Fruit fly (Drosophila melanogaster) whole organism, embryonic: ENCODE measurements around the gene CG33695.

ENCODE experiments used
- Aef1 ChIP-seq: fragments of 200-800 bp; sonication (Bioruptor generic); IDR thresholded peaks from 3 replicates; pipeline ENCODE4 v1.3.6; 2022; ENCODE audit warnings: missing biosample characterization, missing genetic modification characterization
- Antp ChIP-seq: fragments of 200-800 bp; sonication (Bioruptor generic); optimal IDR thresholded peaks from 3 replicates; lab custom pipeline; 2016; ENCODE audit warnings: missing biosample characterization, missing genetic modification characterization
- Blimp-1 ChIP-seq: fragments of 200-800 bp; sonication (Bioruptor generic); optimal IDR thresholded peaks from 3 replicates; lab custom pipeline; 2018; ENCODE audit warnings: missing biosample characterization, missing genetic modification characterization, mild to moderate bottlenecking, moderate library complexity, missing genetic modification reagents
- Bteb2 ChIP-seq: fragments of 200-800 bp; sonication (Bioruptor generic); optimal IDR thresholded peaks from 2 replicates; lab custom pipeline; 2016; ENCODE audit warnings: missing biosample characterization, missing genetic modification characterization
- CG10274 ChIP-seq: fragments of 200-800 bp; sonication (Bioruptor generic); optimal IDR thresholded peaks from 3 replicates; lab custom pipeline; 2017; ENCODE audit warnings: missing biosample characterization, mild to moderate bottlenecking, missing genetic modification characterization
- CG10979 ChIP-seq: fragments of 200-800 bp; sonication (Bioruptor generic); optimal IDR thresholded peaks from 2 replicates; lab custom pipeline; 2018; ENCODE audit warnings: missing biosample characterization, mild to moderate bottlenecking, missing genetic modification characterization, moderate library complexity
- CG14710 ChIP-seq: fragments of 200-800 bp; sonication (Bioruptor generic); optimal IDR thresholded peaks from 3 replicates; lab custom pipeline; 2019; ENCODE audit warnings: missing biosample characterization, mild to moderate bottlenecking, missing genetic modification characterization, moderate library complexity
- CG18262 ChIP-seq: fragments of 200-800 bp; optimal IDR thresholded peaks from 3 replicates; lab custom pipeline; 2019; ENCODE audit warnings: missing biosample characterization, mild to moderate bottlenecking, missing genetic modification characterization, moderate library complexity
- CG2199 ChIP-seq: fragments of 200-800 bp; sonication (Bioruptor generic); IDR thresholded peaks from 3 replicates; pipeline ENCODE4 v1.3.6; 2022; ENCODE audit warnings: missing biosample characterization, missing genetic modification characterization
- CG2712 ChIP-seq: fragments of 200-800 bp; optimal IDR thresholded peaks from 3 replicates; lab custom pipeline; 2019; ENCODE audit warnings: missing biosample characterization, mild to moderate bottlenecking, missing genetic modification characterization, moderate library complexity
- CG31441 ChIP-seq: fragments of 200-800 bp; sonication (Bioruptor generic); IDR thresholded peaks from 2 replicates; pipeline ENCODE4 v1.3.6; 2022; ENCODE audit warnings: missing biosample characterization, missing genetic modification characterization
- CG3847 ChIP-seq: fragments of 200-800 bp; sonication (Bioruptor generic); IDR thresholded peaks from 2 replicates; pipeline ENCODE4 v1.3.6; 2022; ENCODE audit warnings: missing biosample characterization, missing genetic modification characterization
- CG6272 ChIP-seq: fragments of 200-800 bp; sonication (Bioruptor generic); IDR thresholded peaks from 2 replicates; pipeline ENCODE4 v1.3.6; 2022; ENCODE audit warnings: missing biosample characterization, missing genetic modification characterization
- CG9727 ChIP-seq: fragments of 200-800 bp; sonication (Bioruptor generic); optimal IDR thresholded peaks from 3 replicates; lab custom pipeline; 2017; ENCODE audit warnings: missing biosample characterization, mild to moderate bottlenecking, missing genetic modification characterization
- CTCF ChIP-seq: fragments of 200-800 bp; sonication (Bioruptor generic); optimal IDR thresholded peaks from 2 replicates; lab custom pipeline; 2017; ENCODE audit warnings: missing biosample characterization, mild to moderate bottlenecking, missing genetic modification characterization, moderate library complexity
- Dad ChIP-seq: fragments of 200-800 bp; sonication (Bioruptor generic); optimal IDR thresholded peaks from 3 replicates; lab custom pipeline; 2016; ENCODE audit warnings: missing biosample characterization, missing genetic modification characterization
- Dek ChIP-seq: fragments of 200-800 bp; sonication (Bioruptor generic); optimal IDR thresholded peaks from 3 replicates; lab custom pipeline; 2019; ENCODE audit warnings: missing biosample characterization, mild to moderate bottlenecking, missing genetic modification characterization, moderate library complexity
- HLH4C ChIP-seq: fragments of 200-800 bp; sonication (Bioruptor generic); IDR thresholded peaks from 3 replicates; pipeline ENCODE4 v1.3.6; 2022; ENCODE audit warnings: missing biosample characterization, missing genetic modification characterization; ENCODE audit not compliant: partially characterized antibody
- Oli ChIP-seq: fragments of 200-800 bp; sonication (Bioruptor generic); optimal IDR thresholded peaks from 2 replicates; lab custom pipeline; 2018; ENCODE audit warnings: missing biosample characterization, mild to moderate bottlenecking, missing genetic modification characterization, moderate library complexity
- Trl ChIP-seq, 3 experiments: fragments of >200 bp in 2 of 3; fragments of 200-800 bp in 1 of 3; sonication (Bioruptor generic) in 1 of 3; optimal IDR thresholded peaks; 2 replicates in 1 of 3; 3 replicates in 2 of 3; lab custom pipeline; 2016 to 2017; ENCODE audit warnings: missing biosample characterization in 1 of 3, missing genetic modification characterization in 1 of 3
- Xrp1 ChIP-seq: fragments of 200-800 bp; sonication (Bioruptor generic); IDR thresholded peaks from 2 replicates; pipeline ENCODE4 v1.3.6; 2022; ENCODE audit warnings: missing biosample characterization, missing genetic modification characterization
- az2 ChIP-seq: fragments of 200-800 bp; sonication (Bioruptor generic); optimal IDR thresholded peaks from 3 replicates; lab custom pipeline; 2016; ENCODE audit warnings: missing biosample characterization, missing genetic modification characterization
- bsh ChIP-seq, 2 experiments: fragments of 200-800 bp; sonication (Bioruptor generic); optimal IDR thresholded peaks; 2 replicates each; lab custom pipeline; 2017 to 2018; ENCODE audit warnings: mild to moderate bottlenecking in 2 of 2, missing biosample characterization in 2 of 2, missing genetic modification characterization in 2 of 2, moderate library complexity in 1 of 2
- dimm ChIP-seq: fragments of 200-800 bp; sonication (Bioruptor generic); IDR thresholded peaks from 2 replicates; pipeline ENCODE4 v1.3.6; 2022; ENCODE audit warnings: missing biosample characterization, missing genetic modification characterization
- dmrt11E ChIP-seq: fragments of 200-800 bp; sonication (Bioruptor generic); optimal IDR thresholded peaks from 3 replicates; lab custom pipeline; 2018; ENCODE audit warnings: missing biosample characterization, mild to moderate bottlenecking, missing genetic modification characterization, moderate library complexity
- ems ChIP-seq: fragments of 200-800 bp; sonication (Bioruptor generic); optimal IDR thresholded peaks from 3 replicates; lab custom pipeline; 2016; ENCODE audit warnings: missing biosample characterization, missing genetic modification characterization
- gem ChIP-seq: fragments of 200-800 bp; sonication (Bioruptor generic); optimal IDR thresholded peaks from 2 replicates; lab custom pipeline; 2019; ENCODE audit warnings: missing biosample characterization, mild to moderate bottlenecking, missing genetic modification characterization, moderate library complexity
- gsb-n ChIP-seq: fragments of 200-800 bp; sonication (Bioruptor generic); optimal IDR thresholded peaks from 3 replicates; lab custom pipeline; 2018; ENCODE audit warnings: missing biosample characterization, mild to moderate bottlenecking, missing genetic modification characterization
- lola ChIP-seq, 3 experiments: fragments of >200 bp in 2 of 3; fragments of 200-800 bp in 1 of 3; sonication (Bioruptor generic) in 1 of 3; optimal IDR thresholded peaks; 2 replicates each; lab custom pipeline; 2017 to 2019; ENCODE audit warnings: missing biosample characterization in 3 of 3, missing genetic modification characterization in 3 of 3, mild to moderate bottlenecking in 1 of 3, moderate library complexity in 1 of 3
- nmo ChIP-seq: fragments of 200-800 bp; sonication (Bioruptor generic); optimal IDR thresholded peaks from 2 replicates; lab custom pipeline; 2018; ENCODE audit warnings: missing biosample characterization, mild to moderate bottlenecking, missing genetic modification characterization, moderate library complexity
- phol ChIP-seq: fragments of 200-800 bp; sonication (Bioruptor generic); optimal IDR thresholded peaks from 3 replicates; lab custom pipeline; 2018; ENCODE audit warnings: missing biosample characterization, mild to moderate bottlenecking, missing genetic modification characterization, moderate library complexity
- pita ChIP-seq: fragments of 200-800 bp; sonication (Bioruptor generic); optimal IDR thresholded peaks from 2 replicates; lab custom pipeline; 2017; ENCODE audit warnings: missing biosample characterization, mild to moderate bottlenecking, missing genetic modification characterization
- prd ChIP-seq, 3 experiments: fragments of >200 bp in 2 of 3; fragments of 200-800 bp in 1 of 3; sonication (Bioruptor generic) in 1 of 3; optimal IDR thresholded peaks in 2 of 3; IDR thresholded peaks in 1 of 3; 2 replicates in 2 of 3; 3 replicates in 1 of 3; pipeline versions ENCODE4 v1.3.6 to Lab custom; 2017 to 2022; ENCODE audit warnings: missing biosample characterization in 1 of 3, missing genetic modification characterization in 1 of 3
- row ChIP-seq: fragments of 200-800 bp; sonication (Bioruptor generic); IDR thresholded peaks from 3 replicates; pipeline ENCODE4 v1.3.6; 2022; ENCODE audit warnings: missing biosample characterization, missing genetic modification characterization
- run ChIP-seq: fragments of 200-800 bp; sonication (Bioruptor generic); optimal IDR thresholded peaks from 3 replicates; lab custom pipeline; 2018; ENCODE audit warnings: missing biosample characterization, mild to moderate bottlenecking, missing genetic modification characterization
- tio ChIP-seq: fragments of 200-800 bp; sonication (Bioruptor generic); optimal IDR thresholded peaks from 2 replicates; lab custom pipeline; 2017; ENCODE audit warnings: missing biosample characterization, missing genetic modification characterization, inconsistent platforms
- trem ChIP-seq: fragments of 200-800 bp; optimal IDR thresholded peaks from 3 replicates; lab custom pipeline; 2019; ENCODE audit warnings: missing biosample characterization, mild to moderate bottlenecking, missing genetic modification characterization, moderate library complexity
- unc-4 ChIP-seq: fragments of 200-800 bp; sonication (Bioruptor generic); IDR thresholded peaks from 2 replicates; pipeline ENCODE4 v1.3.6; 2022; ENCODE audit warnings: missing biosample characterization, missing genetic modification characterization; ENCODE audit not compliant: partially characterized antibody
- unpg ChIP-seq: fragments of 200-800 bp; sonication (Bioruptor generic); optimal IDR thresholded peaks from 3 replicates; lab custom pipeline; 2018; ENCODE audit warnings: missing biosample characterization, mild to moderate bottlenecking, missing genetic modification characterization, moderate library complexity
- vvl ChIP-seq: fragments of 200-800 bp; sonication (Bioruptor generic); IDR thresholded peaks from 2 replicates; pipeline ENCODE4 v1.3.6; 2022; ENCODE audit warnings: missing biosample characterization, missing genetic modification characterization
- zen ChIP-seq: fragments of 200-800 bp; sonication (Bioruptor generic); optimal IDR thresholded peaks from 3 replicates; lab custom pipeline; 2018; ENCODE audit warnings: missing biosample characterization, mild to moderate bottlenecking, missing genetic modification characterization, moderate library complexity
- zfh1 ChIP-seq: fragments of 200-800 bp; sonication (Bioruptor generic); IDR thresholded peaks from 3 replicates; pipeline ENCODE4 v1.3.6; 2022; ENCODE audit warnings: missing biosample characterization, missing genetic modification characterization

The CG33695 gene

DNA sequence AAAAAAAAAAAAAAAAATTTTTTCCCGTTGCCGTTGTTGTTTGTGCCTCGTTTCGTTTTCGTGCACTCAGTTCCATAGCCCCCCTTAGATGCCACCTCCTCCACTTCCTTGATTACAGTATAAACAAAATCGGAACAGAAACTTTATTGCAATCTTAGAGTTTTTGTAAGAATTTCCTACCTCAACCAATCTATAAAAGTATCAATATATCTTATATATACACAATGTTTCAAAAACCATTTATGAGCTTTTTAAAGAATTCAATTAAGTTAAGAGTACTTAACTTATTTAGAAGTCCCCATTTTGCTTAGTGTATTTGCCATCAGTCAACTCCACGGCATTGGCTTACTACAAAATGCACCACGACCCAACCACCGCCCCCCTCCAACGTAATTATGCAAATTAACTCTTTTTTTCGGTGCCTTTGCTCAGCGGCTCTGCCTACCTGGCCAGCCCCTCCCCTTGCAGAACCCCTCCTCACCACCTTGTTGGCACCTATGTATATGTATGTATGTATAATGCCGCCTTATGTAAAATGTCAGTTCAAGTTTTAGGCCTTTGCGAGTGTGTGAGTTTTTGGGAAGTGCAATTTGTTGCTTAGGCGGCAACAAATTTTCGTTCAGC is 39.9 kb downstream of the CG33695 start (continued):
- TF ChIP-seq CG31441 (GFP tag; lab: Robert Waterston, UW) (0 out of 2 replicates have a peak, but pooled peaks have one; percentile 27), Antp (no peak), ems (GFP tag; lab: Kevin White, UChicago) (no peak)
- TF ChIP-seq, all 482 proteins: peak for 23

DNA sequence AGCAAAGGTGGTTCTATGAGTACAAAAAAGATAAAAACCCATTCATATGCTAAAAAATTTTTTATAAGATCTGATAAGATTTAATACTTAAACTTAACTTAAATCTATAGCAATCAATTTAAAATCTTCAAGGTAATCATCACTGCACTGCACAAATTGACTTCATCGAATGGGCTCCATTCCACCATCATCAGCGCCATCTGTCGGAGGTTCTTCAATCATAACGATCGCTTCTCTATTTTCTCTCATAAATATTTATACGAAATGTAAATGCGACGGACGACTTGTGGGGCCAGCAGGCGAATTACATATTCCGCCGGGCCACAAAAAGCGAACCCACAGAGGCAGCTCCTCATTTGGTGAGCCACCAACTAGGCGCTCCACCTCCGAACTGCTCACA is 40.6 kb downstream of the CG33695 start:
- no peak for TF ChIP-seq HLH4C (GFP tag; lab: Robert Waterston, UW)
- peak; percentile 55 for TF ChIP-seq CG10979 (tag; lab: Kevin White, UChicago)
- TF ChIP-seq CTCF (GFP tag; lab: Kevin White, UChicago) = peak; percentile 83
- TF ChIP-seq CG3847 (GFP tag; lab: Robert Waterston, UW) = no peak
- TF ChIP-seq vvl (GFP tag; lab: Robert Waterston, UW) = peak; percentile 43; the same call in 1 of the 2 replicates
- 0 out of 3 replicates have a peak, but pooled peaks have one; percentile 13 for TF ChIP-seq CG2199 (GFP tag; lab: Robert Waterston, UW)

DNA sequence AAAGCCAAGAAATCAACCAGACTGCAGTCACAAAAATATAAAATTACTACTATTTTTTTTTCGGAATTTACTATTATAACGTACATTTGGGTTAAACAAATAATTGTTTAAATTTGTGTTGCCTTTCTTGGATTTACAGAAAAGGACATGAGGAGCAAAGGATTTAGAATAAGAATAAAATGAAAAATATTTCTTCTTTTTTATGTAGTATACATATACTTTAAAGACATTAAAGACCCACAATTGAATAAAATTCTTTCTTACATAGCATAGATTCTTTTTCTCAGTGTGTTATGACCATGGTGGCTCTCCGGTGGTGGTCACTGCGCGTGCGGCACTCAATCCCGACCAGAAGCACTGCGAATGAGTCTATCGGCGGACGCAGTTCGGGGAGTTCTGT is 41.4 kb downstream of the CG33695 start:
- no peak for TF ChIP-seq unc-4 (GFP tag; lab: Robert Waterston, UW)
- no peak for TF ChIP-seq pita (GFP tag; lab: Kevin White, UChicago)
- TF ChIP-seq gem (tag; lab: Kevin White, UChicago) = peak; percentile 6
- no peak for TF ChIP-seq CG10274 (GFP tag; lab: Kevin White, UChicago)
- TF ChIP-seq, all 482 proteins: peak for 1

DNA sequence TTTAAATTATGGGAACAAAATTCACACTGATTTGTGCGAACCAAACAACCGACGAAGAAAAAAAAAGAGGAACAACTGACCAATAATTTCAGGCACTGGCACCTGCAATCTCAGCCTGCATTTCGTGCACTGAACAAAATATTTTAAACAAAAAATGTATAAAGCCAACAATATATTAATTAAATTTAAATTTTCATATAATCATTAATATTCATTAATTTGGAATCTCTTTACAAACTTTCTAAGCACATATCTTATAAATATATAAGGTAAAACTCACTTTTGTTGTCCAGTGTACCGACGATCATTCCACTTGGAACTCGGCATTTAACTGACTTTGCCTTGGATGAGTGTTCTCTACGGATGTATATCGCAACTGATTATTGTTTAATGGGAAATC is 44.3 kb downstream of the CG33695 start:
- peak; percentile 38 for TF ChIP-seq zen (tag; lab: Kevin White, UChicago)
- 0 out of 3 replicates have a peak, but pooled peaks have one; percentile 6 for TF ChIP-seq row (GFP tag; lab: Robert Waterston, UW)
- peak; percentile 0 for TF ChIP-seq gsb-n (tag; lab: Kevin White, UChicago)
- peak; percentile 5 for TF ChIP-seq trem (tag; lab: Kevin White, UChicago)
- peak; percentile 14 for TF ChIP-seq tio (GFP tag; lab: Kevin White, UChicago)
- TF ChIP-seq zfh1 = peak; percentile 39; the same call in 1 of the 3 replicates
- TF ChIP-seq Oli (tag; lab: Kevin White, UChicago) = peak; percentile 13
- TF ChIP-seq CG10979 (tag; lab: Kevin White, UChicago) = peak; percentile 18
- no peak for TF ChIP-seq Dek (tag; lab: Kevin White, UChicago)
- peak; percentile 6 for TF ChIP-seq CG18262 (tag; lab: Kevin White, UChicago)
- peak; percentile 42 for TF ChIP-seq CG2712 (tag; lab: Kevin White, UChicago)
- no peak for TF ChIP-seq prd (optimal IDR thresholded peaks at IDR 0.05; lab: Kevin White, UChicago)
- peak; percentile 57; the same call in 2 of the 3 replicates for TF ChIP-seq prd (GFP tag; IDR thresholded peaks at IDR 0.05; lab: Robert Waterston, UW)
- no peak for TF ChIP-seq az2
- TF ChIP-seq CG6272 (GFP tag; lab: Robert Waterston, UW) = no peak
- no peak for TF ChIP-seq Dad
- no peak for TF ChIP-seq run (tag; lab: Kevin White, UChicago)
- peak; percentile 19 for TF ChIP-seq nmo (GFP tag; lab: Kevin White, UChicago)
- TF ChIP-seq lola (GFP tag; optimal IDR thresholded peaks at IDR 0.05; lab: Kevin White, UChicago) = peak in 1 of 3 experiments; percentile 5
- peak; percentile 22 for TF ChIP-seq CG9727 (GFP tag; lab: Kevin White, UChicago)
- no peak for TF ChIP-seq Aef1 (GFP tag; lab: Robert Waterston, UW)
- TF ChIP-seq gem (tag; lab: Kevin White, UChicago) = peak; percentile 51
- no peak for TF ChIP-seq dimm
- peak; percentile 49; the same call in 1 of the 2 replicates for TF ChIP-seq Xrp1 (GFP tag; lab: Robert Waterston, UW)
- TF ChIP-seq Trl (optimal IDR thresholded peaks at IDR 0.05; lab: Kevin White, UChicago) = no peak
- TF ChIP-seq Trl (GFP tag; optimal IDR thresholded peaks at IDR 0.05; lab: Kevin White, UChicago) = no peak
- TF ChIP-seq Blimp-1 (GFP tag; lab: Kevin White, UChicago) = peak; percentile 7
- TF ChIP-seq dmrt11E (tag; lab: Kevin White, UChicago) = peak; percentile 53
- TF ChIP-seq phol (tag; lab: Kevin White, UChicago) = peak; percentile 20
- TF ChIP-seq unpg (GFP tag; lab: Kevin White, UChicago) = peak; percentile 4
- TF ChIP-seq bsh (GFP tag; optimal IDR thresholded peaks at IDR 0.05; lab: Kevin White, UChicago) = peak in 1 of 2 experiments; percentile 23
- no peak for TF ChIP-seq Bteb2 (GFP tag; lab: Kevin White, UChicago)
- peak; percentile 20 for TF ChIP-seq CG14710 (tag; lab: Kevin White, UChicago)
